Worm (Caenorhabditis elegans): Measurements from ENCODE around the gene acly-1.

The acly-1 gene

DNA sequence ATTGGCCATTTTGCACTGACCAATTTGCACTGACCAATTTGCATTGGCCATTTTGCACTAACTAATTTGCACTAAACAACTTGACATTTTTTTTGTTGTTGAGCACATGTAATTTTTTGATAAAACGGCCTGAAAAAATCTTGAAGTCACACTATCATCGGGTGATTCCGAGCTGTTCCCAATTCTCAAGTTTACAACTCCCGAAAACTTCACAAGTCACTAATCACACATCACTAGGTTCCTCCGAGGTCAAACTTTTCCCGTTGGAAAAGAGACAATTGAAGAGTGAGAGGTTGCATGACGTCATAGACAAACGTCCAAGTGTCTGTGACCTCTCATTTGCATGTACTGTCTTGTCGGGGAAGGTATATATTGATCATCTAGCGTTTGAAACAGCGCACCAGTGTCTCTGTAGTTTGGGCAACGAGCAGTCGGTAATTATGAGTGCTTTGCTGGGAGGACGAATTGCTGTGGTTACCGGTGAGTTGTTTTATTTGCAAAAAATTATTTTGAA lies 6.8 kb downstream of the acly-1 start, which contains the start of the genes D1005.10 and dhs-25:
TSS of gene D1005.10 (minus strand) at position 51 of the 514 bp plus-strand sequence.
TSS of gene dhs-25 (plus strand) at position 398 of the 514 bp plus-strand sequence.
- peak; percentile 39; the same call in 1 of the 2 replicates for TF ChIP-seq T22C8.4 (GFP tag; IDR thresholded peaks at IDR 0.05)
- TF ChIP-seq klf-2 (GFP tag; conservative IDR thresholded peaks at IDR 0.05), result no peak

DNA sequence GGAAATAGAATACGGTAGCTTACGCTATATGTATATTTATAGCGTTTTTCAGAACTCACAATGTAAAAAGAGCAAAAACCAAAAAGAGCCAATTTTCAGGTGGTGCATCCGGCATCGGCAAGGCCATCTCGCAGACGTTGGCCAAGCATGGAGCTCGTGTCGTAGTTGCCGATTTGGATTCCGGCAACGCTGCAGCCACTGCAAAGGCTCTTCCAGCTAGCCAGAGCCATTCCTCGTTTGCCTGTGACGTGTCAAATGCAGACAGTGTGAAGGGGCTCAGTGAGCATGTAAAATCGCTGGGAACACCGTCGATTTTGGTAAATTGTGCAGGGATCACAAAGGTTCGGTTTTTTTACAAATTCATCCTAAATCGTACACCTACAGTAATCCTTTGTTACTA lies 7.8 kb downstream of the acly-1 start:
- TF ChIP-seq ref-1 (GFP tag; conservative IDR thresholded peaks at IDR 0.05) (no peak), ztf-23 (GFP tag; IDR thresholded peaks at IDR 0.05) (no peak), T22C8.4 (GFP tag; IDR thresholded peaks at IDR 0.05) (no peak), tab-1 (GFP tag; IDR thresholded peaks at IDR 0.05) (no peak), cog-1 (tag; optimal IDR thresholded peaks at IDR 0.05) (no peak), ztf-29 (GFP tag; IDR thresholded peaks at IDR 0.05) (no peak), flt-1 (GFP tag; IDR thresholded peaks at IDR 0.05) (no peak), klf-2 (GFP tag; conservative IDR thresholded peaks at IDR 0.05) (no peak), med-1 (GFP tag; optimal IDR thresholded peaks at IDR 0.05; ENCODE audit: insufficient read depth) (no peak)

- no peak for TF ChIP-seq ztf-29 (GFP tag; IDR thresholded peaks at IDR 0.05)
- TF ChIP-seq klf-2 (GFP tag; conservative IDR thresholded peaks at IDR 0.05), result no peak
These were observed 9.4 kb downstream of the acly-1 start for ce11 chrX:1488775-1489174.

DNA sequence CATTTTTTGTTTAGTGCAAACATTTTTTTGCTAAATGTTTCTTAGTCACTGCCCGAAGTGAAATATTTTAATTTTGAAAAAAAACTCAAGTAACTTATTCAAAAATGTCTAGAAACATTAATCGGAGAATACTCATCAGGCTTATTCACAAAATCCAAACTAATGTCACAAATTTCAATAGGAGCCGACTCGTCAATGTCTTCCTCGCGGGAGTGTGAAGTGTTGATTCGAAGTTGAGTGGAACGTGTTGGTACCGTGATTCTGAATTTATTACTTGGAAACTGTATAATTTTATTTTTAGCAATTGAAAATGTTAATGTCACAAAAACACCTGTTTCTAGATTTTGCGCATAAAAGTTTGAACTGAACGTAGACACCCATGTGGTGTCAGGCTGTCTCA lies 10.2 kb downstream of the acly-1 start:
- TF ChIP-seq T22C8.4 (GFP tag; IDR thresholded peaks at IDR 0.05), result no peak

- TF ChIP-seq ref-1 (GFP tag; conservative IDR thresholded peaks at IDR 0.05), result no peak
- TF ChIP-seq T22C8.4 (GFP tag; IDR thresholded peaks at IDR 0.05), result no peak
- no peak for TF ChIP-seq klf-2 (GFP tag; conservative IDR thresholded peaks at IDR 0.05)
- TF ChIP-seq ztf-29 (GFP tag; IDR thresholded peaks at IDR 0.05), result no peak
- no peak for TF ChIP-seq ztf-23 (GFP tag; IDR thresholded peaks at IDR 0.05)
- TF ChIP-seq cog-1 (tag; optimal IDR thresholded peaks at IDR 0.05), result no peak
- TF ChIP-seq med-1 (GFP tag; optimal IDR thresholded peaks at IDR 0.05; ENCODE audit: insufficient read depth), result no peak
- no peak for TF ChIP-seq flt-1 (GFP tag; IDR thresholded peaks at IDR 0.05)
- no peak for TF ChIP-seq tab-1 (GFP tag; IDR thresholded peaks at IDR 0.05)
These were observed 11.7 kb downstream of the acly-1 start for ce11 chrX:1491036-1491435.

DNA sequence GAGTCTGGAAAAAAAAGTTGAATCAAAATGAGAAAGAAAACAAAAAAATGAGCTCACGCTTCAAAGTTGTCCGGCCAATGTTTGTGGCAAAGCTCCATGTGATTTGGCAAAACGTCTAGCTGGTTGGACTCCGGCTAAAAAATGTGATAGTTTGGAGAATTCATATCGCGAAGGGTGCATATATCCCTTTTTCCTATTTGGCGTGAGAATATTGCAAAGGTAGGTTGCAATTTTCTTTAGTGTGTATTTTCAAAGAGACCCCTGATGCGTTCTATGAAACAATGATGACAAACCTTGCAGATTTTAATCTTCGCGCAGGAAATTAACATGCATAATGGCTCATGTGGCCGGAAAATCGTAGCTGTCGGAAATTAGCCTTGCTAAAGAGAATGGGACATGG lies 12.8 kb downstream of the acly-1 start:
- no peak for TF ChIP-seq flt-1 (GFP tag; IDR thresholded peaks at IDR 0.05)
- no peak for TF ChIP-seq tab-1 (GFP tag; IDR thresholded peaks at IDR 0.05)
- no peak for TF ChIP-seq ztf-23 (GFP tag; IDR thresholded peaks at IDR 0.05)

DNA sequence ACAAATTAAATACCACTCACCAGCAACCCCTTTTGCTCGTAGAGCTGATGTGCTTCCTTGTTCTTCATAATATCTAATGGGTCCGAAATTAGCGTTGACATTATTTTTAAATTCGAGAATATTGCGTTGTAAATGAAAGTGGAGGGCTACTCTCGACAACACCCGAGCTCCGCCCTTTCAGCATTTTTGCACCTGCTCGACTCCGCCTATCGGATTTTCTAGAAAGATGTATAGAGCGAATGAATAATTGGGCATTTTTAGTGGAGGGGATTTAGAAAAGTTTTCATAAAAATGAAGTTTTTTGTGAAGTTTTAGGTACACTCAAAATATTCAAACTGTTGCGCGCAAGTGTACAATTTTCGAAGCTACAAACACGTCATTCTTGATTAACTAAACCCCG lies 14.9 kb downstream of the acly-1 start, which contains the start of gene F09E10.5:
TSS of gene F09E10.5 (minus strand) at position 101 of the 400 bp plus-strand sequence.
- no peak for TF ChIP-seq ztf-23 (GFP tag; IDR thresholded peaks at IDR 0.05)
- no peak for TF ChIP-seq med-1 (GFP tag; optimal IDR thresholded peaks at IDR 0.05; ENCODE audit: insufficient read depth)
- TF ChIP-seq T22C8.4 (GFP tag; IDR thresholded peaks at IDR 0.05), result no peak
- TF ChIP-seq cog-1 (tag; optimal IDR thresholded peaks at IDR 0.05), result no peak
- no peak for TF ChIP-seq ref-1 (GFP tag; conservative IDR thresholded peaks at IDR 0.05)
- no peak for TF ChIP-seq klf-2 (GFP tag; conservative IDR thresholded peaks at IDR 0.05)
- no peak for TF ChIP-seq tab-1 (GFP tag; IDR thresholded peaks at IDR 0.05)
- TF ChIP-seq ztf-29 (GFP tag; IDR thresholded peaks at IDR 0.05), result no peak
- TF ChIP-seq flt-1 (GFP tag; IDR thresholded peaks at IDR 0.05), result no peak

DNA sequence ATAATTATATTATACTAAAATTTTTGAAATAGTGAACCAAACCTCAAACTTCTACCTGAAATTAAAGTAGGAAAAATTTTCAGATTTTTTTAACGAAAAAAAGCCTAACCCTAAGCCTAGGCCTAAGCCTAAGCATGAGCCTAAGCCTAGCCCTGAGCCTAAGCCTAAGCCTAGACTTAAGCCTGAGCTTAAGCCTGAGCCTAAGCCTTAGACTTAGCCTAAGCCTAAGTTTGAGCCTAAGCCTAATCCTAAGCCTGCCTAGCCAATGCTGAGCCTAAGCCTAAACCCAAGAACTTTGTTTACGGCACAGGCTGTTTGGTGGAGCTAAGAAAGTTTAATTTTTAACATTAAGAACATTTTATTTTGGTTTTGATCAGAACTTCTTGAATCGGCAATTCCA lies 16.6 kb downstream of the acly-1 start:
- TF ChIP-seq tab-1 (GFP tag; IDR thresholded peaks at IDR 0.05) (no peak), ref-1 (GFP tag; conservative IDR thresholded peaks at IDR 0.05) (no peak), ztf-29 (GFP tag; IDR thresholded peaks at IDR 0.05) (no peak; the same call in 1 of the 2 replicates), T22C8.4 (GFP tag; IDR thresholded peaks at IDR 0.05) (no peak)

DNA sequence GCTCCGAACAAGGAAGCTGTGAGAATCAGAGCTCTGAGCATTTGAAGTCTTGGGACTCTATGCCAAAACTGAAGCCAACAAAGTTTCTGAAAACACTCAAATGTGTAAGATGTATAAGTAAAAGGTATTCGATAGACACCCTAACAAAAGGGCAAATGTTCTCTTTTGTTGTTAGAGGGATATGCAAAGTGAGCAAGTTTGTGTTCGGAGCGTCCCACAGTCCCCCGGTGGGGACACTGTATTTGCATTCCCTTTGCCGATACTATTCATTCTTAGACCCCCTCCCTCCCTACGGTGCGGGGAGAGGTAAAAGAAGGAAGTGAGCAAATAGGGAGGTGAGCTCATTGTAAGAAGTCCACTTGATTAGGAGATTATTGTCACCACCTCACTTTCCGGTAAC lies 18.2 kb downstream of the acly-1 start, which contains the start of gene F09E10.6:
TSS of gene F09E10.6 (minus strand) at position 101 of the 400 bp plus-strand sequence.
- TF ChIP-seq med-1 (GFP tag; optimal IDR thresholded peaks at IDR 0.05; ENCODE audit: insufficient read depth) (no peak), T22C8.4 (GFP tag; IDR thresholded peaks at IDR 0.05) (no peak), ref-1 (GFP tag; conservative IDR thresholded peaks at IDR 0.05) (no peak), tab-1 (GFP tag; IDR thresholded peaks at IDR 0.05) (no peak), flt-1 (GFP tag; IDR thresholded peaks at IDR 0.05) (no peak), cog-1 (tag; optimal IDR thresholded peaks at IDR 0.05) (no peak), ztf-29 (GFP tag; IDR thresholded peaks at IDR 0.05) (no peak), klf-2 (GFP tag; conservative IDR thresholded peaks at IDR 0.05) (no peak), ztf-23 (GFP tag; IDR thresholded peaks at IDR 0.05) (no peak)

DNA sequence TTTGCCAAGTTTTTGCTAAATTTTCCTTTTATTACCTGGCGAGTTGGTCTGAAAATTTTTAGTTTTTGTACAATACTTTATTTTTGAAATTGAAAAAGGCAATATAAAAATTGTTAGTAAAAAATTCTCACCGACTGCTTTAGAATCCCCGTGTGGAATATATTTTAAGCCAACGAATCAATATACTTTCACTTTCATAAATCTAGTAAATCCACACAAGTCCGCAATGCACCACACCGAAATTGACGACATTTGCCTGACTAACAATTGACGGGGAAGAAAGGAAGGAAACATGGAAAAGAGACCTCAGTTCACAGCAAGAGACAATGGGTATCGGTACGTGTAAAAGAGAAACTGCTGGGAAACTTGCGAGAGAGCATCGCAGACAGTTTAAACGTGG lies 20.2 kb downstream of the acly-1 start:
- TF ChIP-seq ztf-29 (GFP tag; IDR thresholded peaks at IDR 0.05) (no peak), tab-1 (GFP tag; IDR thresholded peaks at IDR 0.05) (no peak), cog-1 (tag; optimal IDR thresholded peaks at IDR 0.05) (no peak), med-1 (GFP tag; optimal IDR thresholded peaks at IDR 0.05; ENCODE audit: insufficient read depth) (no peak), klf-2 (GFP tag; conservative IDR thresholded peaks at IDR 0.05) (no peak), flt-1 (GFP tag; IDR thresholded peaks at IDR 0.05) (no peak), T22C8.4 (GFP tag; IDR thresholded peaks at IDR 0.05) (no peak), ztf-23 (GFP tag; IDR thresholded peaks at IDR 0.05) (no peak), ref-1 (GFP tag; conservative IDR thresholded peaks at IDR 0.05) (no peak)

- TF ChIP-seq med-1 (GFP tag; optimal IDR thresholded peaks at IDR 0.05; ENCODE audit: insufficient read depth), result no peak
- TF ChIP-seq klf-2 (GFP tag; conservative IDR thresholded peaks at IDR 0.05), result no peak
- TF ChIP-seq ztf-29 (GFP tag; IDR thresholded peaks at IDR 0.05), result no peak
- no peak for TF ChIP-seq cog-1 (tag; optimal IDR thresholded peaks at IDR 0.05)
- TF ChIP-seq ztf-23 (GFP tag; IDR thresholded peaks at IDR 0.05), result no peak
- TF ChIP-seq flt-1 (GFP tag; IDR thresholded peaks at IDR 0.05), result no peak
- TF ChIP-seq tab-1 (GFP tag; IDR thresholded peaks at IDR 0.05), result no peak
- no peak for TF ChIP-seq ref-1 (GFP tag; conservative IDR thresholded peaks at IDR 0.05)
These were observed 22.4 kb downstream of the acly-1 start, which contains the start of gene F09E10.7 for ce11 chrX:1501752-1502151. Gene F09E10.7 (minus strand): TSS chrX:1501852.
